Worm (Caenorhabditis elegans) whole organism, L4 larva: Measurements from ENCODE around the gene F31B9.2.

Source experiments
- ZK546.5 ChIP-seq, 2 experiments: sonication (generic microtip); optimal IDR thresholded peaks; 2 replicates each; lab custom pipeline; 2017; ENCODE audit warnings: missing biosample characterization in 2 of 2, missing genetic modification characterization in 2 of 2
- ama-1 ChIP-seq: fragments of 150-350 bp; optimal IDR thresholded peaks from 2 replicates; lab custom pipeline; 2014; ENCODE audit warnings: inconsistent platforms, mixed read lengths
- ceh-32 ChIP-seq: sonication (generic microtip); optimal IDR thresholded peaks from 2 replicates; lab custom pipeline; 2016; ENCODE audit warnings: mild to moderate bottlenecking, missing genetic modification characterization, missing compliant biosample characterization; ENCODE audit not compliant: poor library complexity
- dmd-6 ChIP-seq: fragments of 200-800 bp; sonication (Bioruptor generic); IDR thresholded peaks from 2 replicates; pipeline ENCODE4 v1.3.6; 2022; ENCODE audit warnings: missing genetic modification reagents, missing genetic modification characterization, missing compliant biosample characterization
- dpl-1 ChIP-seq: fragments of 150-350 bp; optimal IDR thresholded peaks from 2 replicates; lab custom pipeline; 2014; ENCODE audit warnings: missing biosample characterization, missing genetic modification reagents, missing genetic modification characterization
- fkh-10 ChIP-seq: fragments of 150-350 bp; optimal IDR thresholded peaks from 2 replicates; lab custom pipeline; 2014; ENCODE audit warnings: missing biosample characterization, missing genetic modification reagents, missing genetic modification characterization
- mdl-1 ChIP-seq, 2 experiments: fragments of 150-350 bp in 1 of 2; sonication (generic microtip) in 1 of 2; optimal IDR thresholded peaks; 2 replicates each; lab custom pipeline; 2014 to 2017; ENCODE audit warnings: missing biosample characterization in 2 of 2, missing genetic modification characterization in 2 of 2
- tag-97 ChIP-seq: fragments of 200-800 bp; sonication (Bioruptor generic); IDR thresholded peaks from 2 replicates; pipeline ENCODE4 v1.3.6; 2022; ENCODE audit warnings: missing genetic modification characterization, missing compliant biosample characterization
- unc-62 ChIP-seq, 3 experiments: fragments of 150-350 bp in 1 of 3; sonication (generic microtip); optimal IDR thresholded peaks in 2 of 3; peaks in 1 of 3; 1 replicate in 1 of 3; 2 replicates in 2 of 3; lab custom pipeline; 2014 to 2017; ENCODE audit warnings: missing biosample characterization in 3 of 3, missing genetic modification characterization in 3 of 3, missing genetic modification reagents in 3 of 3, missing genotype in 1 of 3

DNA sequence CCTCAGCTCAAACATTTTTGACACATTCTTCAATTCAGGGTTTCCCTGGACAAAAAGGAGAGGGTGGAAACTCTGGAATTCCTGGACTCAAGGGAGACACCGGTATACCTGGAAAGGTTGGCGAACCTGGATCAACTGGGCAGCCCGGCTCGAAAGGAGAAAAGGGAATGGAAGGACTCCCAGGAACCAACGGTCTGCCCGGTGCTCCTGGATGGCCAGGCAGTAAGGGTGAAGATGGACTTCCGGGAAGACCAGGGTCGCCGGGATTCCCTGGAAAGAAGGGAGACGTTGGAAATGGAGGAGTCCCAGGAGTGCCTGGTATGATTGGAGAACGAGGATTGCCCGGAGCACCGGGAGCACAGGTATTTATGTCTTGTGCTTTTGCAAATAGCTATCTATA lies 28.6 kb downstream of the F31B9.2 start:
- TF ChIP-seq tag-97 (GFP tag; lab: Robert Waterston, UW) = no peak
- no peak for TF ChIP-seq fkh-10
- TF ChIP-seq ama-1 (lab: Kevin White, UChicago) = no peak
- no peak for TF ChIP-seq ZK546.5 (tag; optimal IDR thresholded peaks at IDR 0.05; lab: Kevin White, UChicago)
- no peak for TF ChIP-seq dmd-6 (GFP tag; lab: Robert Waterston, UW)
- TF ChIP-seq dpl-1 (GFP tag; lab: Kevin White, UChicago) = no peak
- no peak for TF ChIP-seq mdl-1 (tag; optimal IDR thresholded peaks at IDR 0.05; lab: Kevin White, UChicago)
- TF ChIP-seq ceh-32 (tag; lab: Kevin White, UChicago) = no peak
- no peak for TF ChIP-seq unc-62 (GFP tag; optimal IDR thresholded peaks at IDR 0.05 in 1 of 2; lab: Kevin White, UChicago)
- TF ChIP-seq unc-62 (tag; optimal IDR thresholded peaks at IDR 0.05; lab: Kevin White, UChicago) = no peak
